Fruit fly (Drosophila melanogaster): ENCODE data around the gene Ctl2.

Gene Ctl2

DNA sequence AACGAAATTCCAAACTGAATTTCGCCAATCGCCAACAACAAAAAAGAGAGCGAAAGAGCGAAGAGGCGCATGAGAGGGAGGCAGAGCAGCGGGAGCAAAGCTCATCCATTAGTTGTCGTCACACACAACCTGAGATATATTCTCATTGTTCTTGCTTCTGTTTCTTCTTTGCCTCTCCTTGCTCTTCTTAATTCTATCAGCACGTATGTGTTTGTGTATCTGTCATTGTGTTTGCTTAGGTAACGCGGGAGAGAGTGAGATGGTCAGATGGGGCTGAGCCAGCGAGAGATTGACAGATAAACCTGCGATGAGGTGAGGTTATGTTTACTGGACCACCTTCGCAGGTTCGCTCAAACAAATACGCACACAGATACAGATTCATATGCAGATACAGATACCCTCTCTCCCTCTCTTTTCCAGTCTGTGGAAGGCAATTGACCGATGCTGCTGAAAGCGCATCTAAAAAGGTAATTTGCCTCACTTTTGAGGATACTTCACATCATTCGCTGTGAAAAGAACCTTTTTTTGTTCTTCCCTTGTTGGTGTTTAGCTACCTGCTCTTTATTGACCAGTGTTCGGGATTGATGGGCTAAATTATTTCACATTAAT, 49.1 kb upstream of the Ctl2 start (continued):
- TF ChIP-seq CG15479 (GFP tag; optimal IDR thresholded peaks at IDR 0.05) (peak; percentile 94), CG15696 (tag; optimal IDR thresholded peaks at IDR 0.05) (peak; percentile 19), CTCF (GFP tag; optimal IDR thresholded peaks at IDR 0.05) (no peak), abd-A (tag; optimal IDR thresholded peaks at IDR 0.05) (peak; percentile 82), CG18599 (GFP tag; optimal IDR thresholded peaks at IDR 0.05) (peak; percentile 18), CG6689 (GFP tag; IDR thresholded peaks at IDR 0.05) (peak; percentile 33; the same call in 1 of the 2 replicates), sr (GFP tag; IDR thresholded peaks at IDR 0.05) (no peak), tgo (GFP tag; IDR thresholded peaks at IDR 0.05) (no peak), nau (GFP tag; optimal IDR thresholded peaks at IDR 0.05) (peak; percentile 4)

DNA sequence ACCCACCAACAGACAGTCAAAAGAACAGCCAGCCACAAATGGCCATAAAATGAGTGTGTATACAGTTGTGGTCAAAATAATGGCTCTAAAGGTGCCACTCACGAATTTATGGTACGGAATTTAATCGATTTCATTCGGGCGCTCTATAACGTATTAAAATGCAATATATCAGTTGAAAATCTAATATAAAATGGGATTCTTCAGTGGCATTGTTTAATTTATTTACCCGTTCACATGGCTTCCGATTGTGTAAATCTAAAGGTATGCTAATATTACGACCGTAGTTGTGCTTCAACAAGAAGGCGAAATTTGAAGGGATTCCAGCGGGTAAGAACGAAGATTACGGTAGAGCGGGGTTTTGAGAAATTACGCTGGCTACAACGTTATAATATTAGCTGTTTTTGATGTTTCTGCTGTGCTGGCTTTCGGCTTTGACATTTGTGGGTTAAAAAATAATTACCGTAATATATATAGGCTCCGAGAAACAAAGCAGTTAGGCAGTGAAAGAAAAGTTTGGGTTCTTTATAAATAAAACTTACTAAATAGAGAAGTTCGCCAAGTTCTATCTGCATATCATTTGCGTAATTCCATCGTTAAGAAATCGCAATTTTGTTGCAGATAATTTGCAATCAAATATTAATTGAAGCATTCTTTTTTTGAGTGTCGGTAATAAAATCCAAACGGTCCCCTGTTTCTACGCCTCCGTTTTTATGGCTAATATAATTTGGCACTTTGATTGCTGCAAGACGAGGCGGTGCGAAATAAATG, 47.4 kb upstream of the Ctl2 start:
- TF ChIP-seq Fer1 (GFP tag; optimal IDR thresholded peaks at IDR 0.05) (peak; percentile 46), sna (GFP tag; IDR thresholded peaks at IDR 0.05; ENCODE audit: partially characterized antibody) (no peak), cwo (GFP tag; optimal IDR thresholded peaks at IDR 0.05) (peak; percentile 24), Nf-YB (GFP tag; optimal IDR thresholded peaks at IDR 0.05) (no peak), fd96Cb (tag; optimal IDR thresholded peaks at IDR 0.05) (no peak), p53 (GFP tag; optimal IDR thresholded peaks at IDR 0.05) (no peak), corto (GFP tag; optimal IDR thresholded peaks at IDR 0.05) (no peak), lilli (GFP tag; optimal IDR thresholded peaks at IDR 0.05) (peak; percentile 9), Med (GFP tag) (peak; percentile 40), sens (GFP tag) (peak; percentile 77), inv (GFP tag; IDR thresholded peaks at IDR 0.05; ENCODE audit: partially characterized antibody) (no peak), CG14441 (GFP tag; IDR thresholded peaks at IDR 0.05) (no peak), hkb (optimal IDR thresholded peaks at IDR 0.05) (no peak), hkb (GFP tag; IDR thresholded peaks at IDR 0.05) (0 out of 2 replicates have a peak, but pooled peaks have one; percentile 21), Pdp1 (GFP tag; optimal IDR thresholded peaks at IDR 0.05) (peak in 1 of 2 experiments; percentile 1), Scr (GFP tag; IDR thresholded peaks at IDR 0.05; ENCODE audit: partially characterized antibody) (no peak), CG30020 (tag; optimal IDR thresholded peaks at IDR 0.05) (no peak), prd (optimal IDR thresholded peaks at IDR 0.05) (no peak), prd (GFP tag; IDR thresholded peaks at IDR 0.05) (0 out of 3 replicates have a peak, but pooled peaks have one; percentile 23), pan (optimal IDR thresholded peaks at IDR 0.05) (no peak), pan (GFP tag; optimal IDR thresholded peaks at IDR 0.05 in 1 of 2, IDR thresholded peaks at IDR 0.05 in 1 of 2) (peak in 1 of 2 experiments; percentile 16), CG15269 (tag; optimal IDR thresholded peaks at IDR 0.05) (peak; percentile 23), CG7556 (GFP tag; optimal IDR thresholded peaks at IDR 0.05) (peak; percentile 45), CG13775 (GFP tag; optimal IDR thresholded peaks at IDR 0.05) (peak; percentile 5), Elba2 (GFP tag; optimal IDR thresholded peaks at IDR 0.05) (no peak), Usf (GFP tag; optimal IDR thresholded peaks at IDR 0.05) (no peak), CG11696 (GFP tag; IDR thresholded peaks at IDR 0.05) (peak; percentile 70), CG1603 (tag; optimal IDR thresholded peaks at IDR 0.05) (peak; percentile 27), mld (GFP tag; IDR thresholded peaks at IDR 0.05; ENCODE audit: partially characterized antibody) (no peak), Blimp-1 (GFP tag; optimal IDR thresholded peaks at IDR 0.05) (peak; percentile 13), YL-1 (GFP tag; optimal IDR thresholded peaks at IDR 0.05) (no peak), CG2678 (tag; optimal IDR thresholded peaks at IDR 0.05) (peak; percentile 55), ato (GFP tag; IDR thresholded peaks at IDR 0.05; ENCODE audit: partially characterized antibody) (no peak), pros (GFP tag; optimal IDR thresholded peaks at IDR 0.05) (peak; percentile 10), CG12769 (tag; optimal IDR thresholded peaks at IDR 0.05) (peak; percentile 56), odd (GFP tag; optimal IDR thresholded peaks at IDR 0.05) (no peak), CG18599 (GFP tag; optimal IDR thresholded peaks at IDR 0.05) (peak; percentile 73), Gug (GFP tag; IDR thresholded peaks at IDR 0.05) (0 out of 4 replicates have a peak, but pooled peaks have one; percentile 10), CG10366 (GFP tag; IDR thresholded peaks at IDR 0.05) (peak; percentile 40; the same call in 1 of the 2 replicates)
